Worm (Caenorhabditis elegans) whole organism, L2 larva: ENCODE data around the gene B0252.3.

Experiments used
- dmd-4 ChIP-seq: sonication (generic microtip); optimal IDR thresholded peaks from 2 replicates; lab custom pipeline; 2017; ENCODE audit warnings: missing biosample characterization, missing genetic modification characterization
- egl-27 ChIP-seq: sonication (generic microtip); optimal IDR thresholded peaks from 3 replicates; lab custom pipeline; 2017; ENCODE audit warnings: missing biosample characterization, missing genetic modification reagents, missing genetic modification characterization
- elt-1 ChIP-seq: fragments of 150-350 bp; optimal IDR thresholded peaks from 2 replicates; lab custom pipeline; 2014; ENCODE audit warnings: missing biosample characterization, missing genetic modification characterization
- mdl-1 ChIP-seq, 2 experiments: fragments of 150-350 bp in 1 of 2; sonication (generic microtip) in 1 of 2; optimal IDR thresholded peaks; 2 replicates each; lab custom pipeline; 2017; ENCODE audit warnings: missing biosample characterization in 2 of 2, missing genetic modification characterization in 2 of 2
- nhr-12 ChIP-seq: fragments of 150-350 bp; optimal IDR thresholded peaks from 2 replicates; lab custom pipeline; 2014; ENCODE audit warnings: missing biosample characterization, missing genetic modification characterization
- nhr-21 ChIP-seq: fragments of 150-350 bp; optimal IDR thresholded peaks from 2 replicates; lab custom pipeline; 2014; ENCODE audit warnings: missing biosample characterization, missing genetic modification characterization
- nhr-237 ChIP-seq: fragments of 150-350 bp; optimal IDR thresholded peaks from 2 replicates; lab custom pipeline; 2014; ENCODE audit warnings: missing biosample characterization, missing genetic modification characterization
- skn-1 ChIP-seq: sonication (generic microtip); optimal IDR thresholded peaks from 2 replicates; lab custom pipeline; 2017; ENCODE audit warnings: missing biosample characterization, missing genetic modification characterization

DNA sequence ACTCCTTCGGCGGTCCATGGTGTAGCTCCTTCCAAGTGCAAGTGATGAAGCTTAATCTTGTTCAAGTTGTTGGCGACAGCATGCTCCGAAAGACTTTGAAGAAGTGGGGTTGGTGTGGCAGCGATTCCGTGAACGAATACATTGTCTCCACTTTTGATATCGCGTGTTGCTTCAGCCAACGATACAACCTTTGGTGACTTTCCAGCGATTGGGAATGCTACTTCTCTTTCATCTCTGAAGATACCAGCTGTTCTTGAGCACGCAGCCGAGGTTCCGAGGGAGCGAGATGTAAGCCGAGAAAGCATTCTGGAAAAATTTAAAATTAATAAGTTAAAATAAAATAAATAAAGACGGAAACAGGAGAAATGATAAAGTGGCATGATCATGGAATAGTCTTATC is 17.5 kb downstream of the B0252.3 start, which contains the start of gene acer-1:
- TF ChIP-seq elt-1 (tag; lab: Kevin White, UChicago) (no peak), skn-1 (tag; lab: Kevin White, UChicago) (no peak), mdl-1 (tag; optimal IDR thresholded peaks at IDR 0.05; lab: Kevin White, UChicago) (no peak), nhr-21 (tag; lab: Kevin White, UChicago) (no peak), nhr-237 (no peak), egl-27 (tag; lab: Kevin White, UChicago) (no peak), dmd-4 (tag; lab: Kevin White, UChicago) (no peak), nhr-12 (tag; lab: Kevin White, UChicago) (no peak)
